Worm (Caenorhabditis elegans): ENCODE data around the gene sec-61.G.

sec-61.G gene

ce11 chrV:10861611-10862262, 35.2 kb downstream of the sec-61.G start:
- no peak for TF ChIP-seq elt-4 (tag; optimal IDR thresholded peaks at IDR 0.05)
- TF ChIP-seq F13H6.1 (tag; optimal IDR thresholded peaks at IDR 0.05) = no peak
- no peak for TF ChIP-seq ets-4 (tag; optimal IDR thresholded peaks at IDR 0.05)
- no peak for TF ChIP-seq unc-86 (tag; optimal IDR thresholded peaks at IDR 0.05)
- TF ChIP-seq nfya-1 (tag; optimal IDR thresholded peaks at IDR 0.05) = peak; percentile 5
- TF ChIP-seq mec-3 (tag; optimal IDR thresholded peaks at IDR 0.05; ENCODE audit: borderline replicate concordance) = no peak

DNA sequence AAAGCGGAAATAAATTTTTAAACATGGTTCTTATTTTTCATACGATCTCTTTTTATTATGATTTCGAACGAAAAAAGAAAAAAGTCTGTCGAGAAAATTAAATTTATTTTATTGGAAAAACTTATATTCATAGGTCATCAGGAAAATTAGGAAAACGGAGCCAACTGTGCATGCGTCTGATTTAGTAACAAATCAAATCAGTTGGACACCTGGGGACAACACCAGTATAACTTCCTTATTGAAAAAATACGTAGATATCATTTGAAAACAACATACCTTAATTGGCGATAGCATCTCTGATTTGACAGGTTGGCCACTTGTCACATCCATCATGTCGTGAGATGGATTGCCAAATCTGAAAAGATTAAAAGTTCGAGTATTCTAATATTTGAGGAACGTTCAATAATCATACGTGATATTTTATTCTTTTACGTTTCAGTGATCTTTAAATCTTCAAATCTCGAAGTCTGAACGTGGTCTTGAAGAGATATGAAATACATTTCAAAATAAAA, 36.4 kb downstream of the sec-61.G start:
- no peak for TF ChIP-seq K09A11.1 (tag; optimal IDR thresholded peaks at IDR 0.05; ENCODE audit: insufficient read depth)
- TF ChIP-seq ceh-14 (tag; optimal IDR thresholded peaks at IDR 0.05) = no peak
- TF ChIP-seq ttx-3 (tag; optimal IDR thresholded peaks at IDR 0.05) = no peak
- no peak for TF ChIP-seq ref-2 (tag; optimal IDR thresholded peaks at IDR 0.05)

DNA sequence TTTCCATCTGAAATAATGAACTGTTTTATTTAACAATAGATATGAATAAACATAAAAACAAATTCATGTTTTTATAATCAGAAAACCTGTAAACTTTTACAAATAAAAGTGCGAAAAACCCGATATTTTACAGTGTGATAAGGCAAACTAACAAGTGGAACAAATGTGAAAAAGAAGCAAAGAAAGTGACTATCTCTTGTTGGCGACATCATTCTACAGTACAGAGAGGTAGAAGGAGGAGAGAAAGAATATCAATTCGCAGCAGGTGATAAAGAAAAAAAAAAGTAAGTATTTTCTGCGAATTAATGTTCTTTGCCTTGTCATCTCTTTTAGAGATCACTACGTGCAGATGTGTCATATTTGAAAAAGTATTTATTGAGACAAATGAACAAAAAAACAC, 37.2 kb downstream of the sec-61.G start:
- TF ChIP-seq ceh-30 (tag; optimal IDR thresholded peaks at IDR 0.05) = no peak
- no peak for TF ChIP-seq ceh-18 (tag; optimal IDR thresholded peaks at IDR 0.05)
- TF ChIP-seq fkh-6 (tag; optimal IDR thresholded peaks at IDR 0.05) = no peak
- no peak for TF ChIP-seq ref-2 (tag; optimal IDR thresholded peaks at IDR 0.05)
- TF ChIP-seq eyg-1 (tag; optimal IDR thresholded peaks at IDR 0.05) = no peak
- no peak for TF ChIP-seq pag-3 (tag; optimal IDR thresholded peaks at IDR 0.05; ENCODE audit: borderline replicate concordance)
- TF ChIP-seq ahr-1 (tag; optimal IDR thresholded peaks at IDR 0.05) = no peak
- no peak for TF ChIP-seq ceh-31 (tag; optimal IDR thresholded peaks at IDR 0.05)
- TF ChIP-seq Y22D7AL.16 (tag; optimal IDR thresholded peaks at IDR 0.05) = no peak
- no peak for TF ChIP-seq unc-55 (GFP tag; optimal IDR thresholded peaks at IDR 0.05)
- no peak for TF ChIP-seq pax-1 (tag; optimal IDR thresholded peaks at IDR 0.05)
- no peak for TF ChIP-seq fkh-10 (GFP tag; optimal IDR thresholded peaks at IDR 0.05)
- TF ChIP-seq C08G9.2 (tag; optimal IDR thresholded peaks at IDR 0.05) = no peak
- no peak for TF ChIP-seq unc-3 (GFP tag; conservative IDR thresholded peaks at IDR 0.05)
- no peak for TF ChIP-seq unc-3 (tag; optimal IDR thresholded peaks at IDR 0.05)
- no peak for TF ChIP-seq hlh-13 (GFP tag; optimal IDR thresholded peaks at IDR 0.05)
- TF ChIP-seq tbx-7 (tag; optimal IDR thresholded peaks at IDR 0.05) = no peak
- TF ChIP-seq hlh-8 (tag; optimal IDR thresholded peaks at IDR 0.05) = no peak
- TF ChIP-seq ceh-6 (GFP tag; optimal IDR thresholded peaks at IDR 0.05) = no peak
- TF ChIP-seq F13H6.1 (tag; optimal IDR thresholded peaks at IDR 0.05) = no peak
- no peak for TF ChIP-seq K09A11.1 (tag; optimal IDR thresholded peaks at IDR 0.05; ENCODE audit: insufficient read depth)

- TF ChIP-seq C38D4.7 (GFP tag; optimal IDR thresholded peaks at IDR 0.05) (no peak), hlh-30 (tag; optimal IDR thresholded peaks at IDR 0.05; ENCODE audit: insufficient read depth) (peak; percentile 1)
Observed at ce11 chrV:10859048-10859637, 37.8 kb downstream of the sec-61.G start.

DNA sequence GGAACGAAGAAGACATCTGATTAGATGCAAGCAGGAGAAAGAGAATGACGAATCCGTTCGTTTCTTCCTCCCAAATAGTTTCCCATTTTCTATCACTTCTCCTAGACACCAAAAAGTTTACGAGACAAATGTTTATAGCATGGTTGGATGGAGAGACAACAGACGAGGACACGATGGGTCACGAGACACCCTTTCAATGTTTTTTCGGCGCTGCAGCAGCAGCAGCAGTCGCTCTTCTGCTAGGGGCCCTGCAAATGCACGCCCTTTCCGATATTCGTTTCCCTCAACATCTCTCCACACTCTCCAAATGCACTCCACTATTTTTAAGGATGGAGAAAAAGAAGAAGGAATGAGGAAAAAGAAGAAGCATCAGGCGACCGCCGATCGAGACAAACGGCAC, 38.6 kb downstream of the sec-61.G start:
- TF ChIP-seq pag-3 (tag; optimal IDR thresholded peaks at IDR 0.05; ENCODE audit: borderline replicate concordance) (no peak), ceh-6 (GFP tag; optimal IDR thresholded peaks at IDR 0.05) (no peak), nhr-11 (tag; optimal IDR thresholded peaks at IDR 0.05) (no peak), ceh-48 (tag; optimal IDR thresholded peaks at IDR 0.05) (peak; percentile 32), ceh-31 (tag; optimal IDR thresholded peaks at IDR 0.05) (peak; percentile 73), tbx-2 (tag; optimal IDR thresholded peaks at IDR 0.05) (peak; percentile 74), syd-9 (tag; optimal IDR thresholded peaks at IDR 0.05) (peak; percentile 3), hlh-8 (tag; optimal IDR thresholded peaks at IDR 0.05) (peak; percentile 27), che-1 (tag; optimal IDR thresholded peaks at IDR 0.05) (no peak), ceh-19 (GFP tag; optimal IDR thresholded peaks at IDR 0.05) (peak; percentile 22), nfya-1 (tag; optimal IDR thresholded peaks at IDR 0.05) (peak; percentile 57), elt-2 (tag; optimal IDR thresholded peaks at IDR 0.05) (no peak), ceh-34 (tag; optimal IDR thresholded peaks at IDR 0.05) (peak; percentile 72), ceh-18 (tag; optimal IDR thresholded peaks at IDR 0.05) (peak; percentile 96), hlh-30 (tag; optimal IDR thresholded peaks at IDR 0.05; ENCODE audit: insufficient read depth) (peak; percentile 71), F13H6.1 (tag; optimal IDR thresholded peaks at IDR 0.05) (peak; percentile 37), T23F11.4 (GFP tag; optimal IDR thresholded peaks at IDR 0.05) (no peak), ceh-14 (tag; optimal IDR thresholded peaks at IDR 0.05) (peak; percentile 21), dmd-4 (tag; optimal IDR thresholded peaks at IDR 0.05; ENCODE audit: borderline replicate concordance) (peak; percentile 60), ets-4 (tag; optimal IDR thresholded peaks at IDR 0.05) (no peak), nhr-232 (tag; optimal IDR thresholded peaks at IDR 0.05) (no peak), ref-2 (tag; optimal IDR thresholded peaks at IDR 0.05) (peak; percentile 25), unc-42 (tag; optimal IDR thresholded peaks at IDR 0.05) (peak; percentile 81)
